Fruit fly (Drosophila melanogaster): ENCODE data around the gene Eaf6.
A peak's percentile ranks its signal among the peaks of the same experiment; 100 is the strongest.

Eaf6 gene

DNA sequence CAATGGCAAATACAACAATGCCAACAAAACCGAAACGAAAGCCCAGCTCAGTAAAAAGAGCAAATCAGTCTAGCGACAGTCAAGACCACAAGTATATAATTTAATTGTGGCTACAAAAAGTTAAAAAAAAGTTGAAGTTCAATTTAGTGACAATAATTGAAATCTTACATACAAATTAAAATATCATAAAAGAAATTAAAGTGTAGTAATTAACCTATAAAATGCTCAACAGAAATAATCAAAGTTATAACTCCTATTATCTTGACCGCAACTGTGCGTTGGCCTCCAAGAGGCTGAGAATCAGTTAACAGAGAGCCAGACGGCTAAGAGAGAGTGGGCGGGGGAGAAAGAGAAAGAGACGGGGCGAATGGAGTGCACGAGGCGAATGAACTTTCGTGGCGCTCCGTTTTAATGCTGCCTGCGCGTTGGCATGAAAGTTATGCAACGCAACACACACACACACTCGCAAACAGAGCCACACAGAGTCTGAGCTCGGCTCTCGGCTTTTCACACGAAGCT lies 3.7 kb upstream of the Eaf6 start (continued):
- TF ChIP-seq CG7556 (GFP tag; optimal IDR thresholded peaks at IDR 0.05) = peak; percentile 83
- TF ChIP-seq al (GFP tag; IDR thresholded peaks at IDR 0.05) = 0 out of 2 replicates have a peak, but pooled peaks have one; percentile 8
- TF ChIP-seq kah (GFP tag; optimal IDR thresholded peaks at IDR 0.05) = peak; percentile 63
- TF ChIP-seq Awh (GFP tag; IDR thresholded peaks at IDR 0.05) = peak; percentile 87
- peak; percentile 38 for TF ChIP-seq Mad (GFP tag; optimal IDR thresholded peaks at IDR 0.05)
- peak; percentile 41 for TF ChIP-seq Fer2 (tag; optimal IDR thresholded peaks at IDR 0.05)
- TF ChIP-seq Taf1 (GFP tag; IDR thresholded peaks at IDR 0.05) = no peak
- TF ChIP-seq lab (GFP tag; optimal IDR thresholded peaks at IDR 0.05) = peak; percentile 77
- peak; percentile 52 for TF ChIP-seq sd (tag; optimal IDR thresholded peaks at IDR 0.05)
- no peak for TF ChIP-seq CG13894 (tag; optimal IDR thresholded peaks at IDR 0.05)
- TF ChIP-seq bowl (GFP tag; IDR thresholded peaks at IDR 0.05) = no peak
- no peak for TF ChIP-seq Hand (GFP tag; optimal IDR thresholded peaks at IDR 0.05)
- TF ChIP-seq ATbp (GFP tag; optimal IDR thresholded peaks at IDR 0.05) = peak; percentile 82
- TF ChIP-seq CG10979 (tag; optimal IDR thresholded peaks at IDR 0.05) = peak; percentile 94
- TF ChIP-seq emc (GFP tag; optimal IDR thresholded peaks at IDR 0.05) = no peak
- peak; percentile 88 for TF ChIP-seq sens (GFP tag)
- TF ChIP-seq pzg (GFP tag; optimal IDR thresholded peaks at IDR 0.05) = no peak
- TF ChIP-seq TFAM (GFP tag; optimal IDR thresholded peaks at IDR 0.05) = peak; percentile 38
- no peak for TF ChIP-seq repo (GFP tag; optimal IDR thresholded peaks at IDR 0.05)
- peak; percentile 92 for TF ChIP-seq Spps (tag; optimal IDR thresholded peaks at IDR 0.05)
- TF ChIP-seq phol (tag; optimal IDR thresholded peaks at IDR 0.05) = peak; percentile 90
- TF ChIP-seq ssp (GFP tag; IDR thresholded peaks at IDR 0.05) = peak; percentile 62
- TF ChIP-seq jing (GFP tag; optimal IDR thresholded peaks at IDR 0.05) = peak; percentile 43
- TF ChIP-seq Tbp (GFP tag; optimal IDR thresholded peaks at IDR 0.05) = no peak
- peak; percentile 65 for TF ChIP-seq sob (GFP tag; IDR thresholded peaks at IDR 0.05)
- TF ChIP-seq CG30020 (tag; optimal IDR thresholded peaks at IDR 0.05) = peak; percentile 64
- TF ChIP-seq unc-4 (GFP tag; IDR thresholded peaks at IDR 0.05; ENCODE audit: partially characterized antibody) = no peak
- TF ChIP-seq chm (GFP tag; IDR thresholded peaks at IDR 0.05) = no peak; the same call in 1 of the 2 replicates
- TF ChIP-seq CG4424 (GFP tag; optimal IDR thresholded peaks at IDR 0.05) = peak; percentile 87
- TF ChIP-seq ind (GFP tag; optimal IDR thresholded peaks at IDR 0.05) = peak; percentile 78
- peak; percentile 69 for TF ChIP-seq Bteb2 (GFP tag; optimal IDR thresholded peaks at IDR 0.05)
- TF ChIP-seq NC2α (GFP tag; optimal IDR thresholded peaks at IDR 0.05) = peak; percentile 17
- TF ChIP-seq sc (optimal IDR thresholded peaks at IDR 0.05) = no peak
- peak; percentile 70 for TF ChIP-seq sc (GFP tag; optimal IDR thresholded peaks at IDR 0.05)
- TF ChIP-seq CG12071 (GFP tag; optimal IDR thresholded peaks at IDR 0.05) = no peak
- no peak for TF ChIP-seq CG7786 (GFP tag; optimal IDR thresholded peaks at IDR 0.05)
- TF ChIP-seq Dip3 (GFP tag; optimal IDR thresholded peaks at IDR 0.05) = peak; percentile 23
- no peak for TF ChIP-seq zen2 (GFP tag; IDR thresholded peaks at IDR 0.05; ENCODE audit: partially characterized antibody)
- peak; percentile 60 for TF ChIP-seq CG8281 (tag; optimal IDR thresholded peaks at IDR 0.05)
- peak; percentile 2 for TF ChIP-seq CG10274 (GFP tag; optimal IDR thresholded peaks at IDR 0.05)
- TF ChIP-seq Aef1 (GFP tag; IDR thresholded peaks at IDR 0.05) = 0 out of 3 replicates have a peak, but pooled peaks have one; percentile 48
- TF ChIP-seq Sin3A (optimal IDR thresholded peaks at IDR 0.05) = no peak
- TF ChIP-seq CG42726 (GFP tag; IDR thresholded peaks at IDR 0.05; ENCODE audit: partially characterized antibody) = no peak
- TF ChIP-seq D19A (tag; optimal IDR thresholded peaks at IDR 0.05) = peak; percentile 88
- peak; percentile 60 for TF ChIP-seq CG12659 (GFP tag; optimal IDR thresholded peaks at IDR 0.05)
- TF ChIP-seq sqz (GFP tag; optimal IDR thresholded peaks at IDR 0.05) = peak; percentile 79
- peak; percentile 33 for TF ChIP-seq CG15696 (tag; optimal IDR thresholded peaks at IDR 0.05)
- TF ChIP-seq CG7372 (GFP tag; IDR thresholded peaks at IDR 0.05) = 0 out of 2 replicates have a peak, but pooled peaks have one; percentile 36
- peak; percentile 54 for TF ChIP-seq CG12942 (GFP tag; optimal IDR thresholded peaks at IDR 0.05)
- TF ChIP-seq luna (GFP tag; optimal IDR thresholded peaks at IDR 0.05) = no peak
- TF ChIP-seq CG17328 (GFP tag; IDR thresholded peaks at IDR 0.05) = peak; percentile 91
